Worm (Caenorhabditis elegans) whole organism, midembryonic: ENCODE data around the gene srw-53.
"Not testable (repeated sequence)": the region's sequence is repeated elsewhere in the genome, so short reads cannot be mapped to it uniquely, and the experiment has no call there.

Source experiments
- T22C8.4 ChIP-seq: fragments of 200-800 bp; sonication (Bioruptor generic); IDR thresholded peaks from 2 replicates; pipeline ENCODE4 v1.3.6; 2022; ENCODE audit warnings: missing genetic modification characterization, missing compliant biosample characterization
- cog-1 ChIP-seq: sonication (generic microtip); optimal IDR thresholded peaks from 2 replicates; lab custom pipeline; 2016; ENCODE audit warnings: missing genetic modification characterization, missing compliant biosample characterization
- flt-1 ChIP-seq: fragments of 200-800 bp; sonication (Bioruptor generic); IDR thresholded peaks from 2 replicates; pipeline ENCODE4 v1.3.6; 2022; ENCODE audit warnings: missing genetic modification characterization, missing compliant biosample characterization
- klf-2 ChIP-seq: fragments of 200-800 bp; sonication (Bioruptor generic); conservative IDR thresholded peaks from 2 replicates; pipeline ENCODE4 v1.3.6; 2022; ENCODE audit warnings: missing genetic modification reagents, missing genetic modification characterization, missing compliant biosample characterization
- med-1 ChIP-seq: sonication (generic microtip); optimal IDR thresholded peaks from 2 replicates; lab custom pipeline; 2017; ENCODE audit warnings: missing genetic modification characterization, mild to moderate bottlenecking, missing compliant biosample characterization, antibody characterized with exemption, missing genetic modification reagents; ENCODE audit not compliant: insufficient read depth
- ref-1 ChIP-seq: fragments of 200-800 bp; sonication (Bioruptor generic); conservative IDR thresholded peaks from 2 replicates; pipeline ENCODE4 v1.3.6; 2022; ENCODE audit warnings: missing genetic modification reagents, missing genetic modification characterization, missing compliant biosample characterization
- tab-1 ChIP-seq: fragments of 200-800 bp; sonication (Bioruptor generic); IDR thresholded peaks from 2 replicates; pipeline ENCODE4 v1.3.6; 2022; ENCODE audit warnings: missing genetic modification characterization, missing compliant biosample characterization
- ztf-23 ChIP-seq: fragments of 200-800 bp; sonication (Bioruptor generic); IDR thresholded peaks from 2 replicates; pipeline ENCODE4 v1.3.6; 2022; ENCODE audit warnings: missing genetic modification reagents, missing genetic modification characterization, missing compliant biosample characterization
- ztf-29 ChIP-seq: fragments of 200-800 bp; sonication (Bioruptor generic); IDR thresholded peaks from 2 replicates; pipeline ENCODE4 v1.3.6; 2022; ENCODE audit warnings: missing genetic modification reagents, missing genetic modification characterization, missing compliant biosample characterization

srw-53 gene

DNA sequence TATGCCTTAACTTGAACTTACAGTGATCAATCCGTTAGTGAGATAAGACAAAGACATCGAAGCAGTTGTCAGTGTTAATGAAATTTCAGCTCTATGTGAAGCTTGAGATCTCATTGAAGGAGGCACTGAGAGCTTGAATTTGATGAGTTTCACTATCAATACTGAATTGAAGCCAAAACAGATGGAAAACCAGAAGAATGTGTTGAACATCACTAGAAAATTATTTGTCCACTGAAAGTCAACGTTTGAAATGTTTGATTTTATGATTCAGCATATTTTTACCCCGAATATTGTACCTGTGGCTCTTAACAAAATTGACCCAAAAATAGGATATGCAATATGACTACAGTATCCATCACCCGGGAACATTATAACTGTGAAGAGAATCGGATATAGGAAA, 27.6 kb downstream of the srw-53 start:
- TF ChIP-seq ztf-29 (GFP tag; lab: Robert Waterston, UW) (no peak), ztf-23 (GFP tag; lab: Robert Waterston, UW) (no peak), cog-1 (tag; lab: Kevin White, UChicago) (no peak), ref-1 (no peak), T22C8.4 (GFP tag; lab: Robert Waterston, UW) (no peak), klf-2 (GFP tag; lab: Robert Waterston, UW) (no peak), med-1 (GFP tag; lab: Kevin White, UChicago) (no peak), tab-1 (GFP tag; lab: Robert Waterston, UW) (no peak), flt-1 (GFP tag; lab: Robert Waterston, UW) (no peak)

DNA sequence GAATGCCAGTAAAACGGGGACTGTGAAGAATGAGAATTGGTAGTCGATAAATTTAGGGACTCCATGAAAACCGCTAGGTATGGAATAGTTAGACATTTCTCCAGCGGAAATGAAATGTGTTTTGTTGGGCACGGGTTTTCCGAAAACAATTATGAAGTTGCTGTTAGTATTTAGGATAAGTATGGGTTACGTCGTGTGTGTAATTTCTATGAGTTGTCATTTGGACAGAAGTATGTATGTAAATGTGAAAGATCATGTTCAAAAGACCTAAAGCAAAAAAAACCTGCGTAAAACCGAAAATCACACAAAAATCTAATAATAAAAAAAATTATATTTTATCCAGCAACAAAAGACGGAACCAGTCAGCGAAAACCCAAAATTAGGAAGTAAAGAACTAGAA, 29.3 kb downstream of the srw-53 start, which contains the start of gene sru-23:
sru-23 (minus strand) TSS at position 101 of the 400 bp plus-strand sequence.
- TF ChIP-seq tab-1 (GFP tag; lab: Robert Waterston, UW) (no peak), med-1 (GFP tag; lab: Kevin White, UChicago) (no peak), ztf-29 (GFP tag; lab: Robert Waterston, UW) (no peak), ztf-23 (GFP tag; lab: Robert Waterston, UW) (no peak), ref-1 (no peak), flt-1 (GFP tag; lab: Robert Waterston, UW) (no peak), klf-2 (GFP tag; lab: Robert Waterston, UW) (no peak), T22C8.4 (GFP tag; lab: Robert Waterston, UW) (no peak), cog-1 (tag; lab: Kevin White, UChicago) (no peak)

DNA sequence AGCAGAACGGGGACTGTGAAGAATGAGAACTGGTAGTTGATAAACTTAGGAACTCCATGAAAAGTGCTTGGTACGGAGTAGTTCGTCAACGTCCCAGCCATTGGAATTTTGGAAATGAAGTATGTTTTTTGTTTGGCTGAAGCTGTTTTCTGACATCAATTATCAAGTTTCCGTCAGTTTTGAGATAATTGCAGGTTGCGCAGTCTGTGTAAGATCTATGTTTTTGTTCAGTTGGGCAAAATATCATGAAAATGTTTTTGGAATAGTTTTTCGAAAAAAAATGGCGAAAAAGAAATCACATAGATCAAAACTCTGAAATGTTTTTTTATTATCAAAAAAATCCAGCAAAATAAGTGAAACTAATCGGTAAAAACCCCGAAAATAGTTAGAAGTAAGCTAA, 31.6 kb downstream of the srw-53 start, which contains the start of gene sru-22:
sru-22 (minus strand) TSS at position 101 of the 400 bp plus-strand sequence.
- TF ChIP-seq klf-2 (GFP tag; lab: Robert Waterston, UW) (no peak), med-1 (GFP tag; lab: Kevin White, UChicago) (no peak), T22C8.4 (GFP tag; lab: Robert Waterston, UW) (no peak), ztf-29 (GFP tag; lab: Robert Waterston, UW) (no peak), ref-1 (no peak), flt-1 (GFP tag; lab: Robert Waterston, UW) (no peak), cog-1 (tag; lab: Kevin White, UChicago) (no peak), ztf-23 (GFP tag; lab: Robert Waterston, UW) (no peak)

DNA sequence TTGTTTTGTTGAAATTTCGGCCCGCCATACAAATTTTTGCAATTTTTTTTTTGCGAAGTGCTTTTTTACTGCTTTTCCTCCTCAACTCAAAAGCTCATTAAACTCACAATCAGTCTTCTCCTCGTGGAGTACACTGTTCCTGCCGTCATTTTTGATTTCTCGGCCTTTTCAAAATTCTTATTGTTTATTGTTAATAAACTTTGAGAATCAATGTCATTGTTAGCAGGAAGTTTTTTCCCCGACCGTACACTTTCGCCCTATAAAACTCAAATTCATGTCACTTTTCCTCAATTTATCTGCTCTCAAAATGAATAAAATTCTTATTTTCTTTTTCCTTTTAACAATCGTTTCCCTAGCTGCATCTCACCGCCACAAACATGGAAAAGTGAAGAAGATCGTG, 32.6 kb downstream of the srw-53 start, which contains the start of gene clec-232:
clec-232 (plus strand) TSS at position 301 of the 400 bp plus-strand sequence.
- TF ChIP-seq ztf-23 (GFP tag; lab: Robert Waterston, UW) (no peak), T22C8.4 (GFP tag; lab: Robert Waterston, UW) (no peak), klf-2 (GFP tag; lab: Robert Waterston, UW) (no peak), ztf-29 (GFP tag; lab: Robert Waterston, UW) (no peak), ref-1 (no peak), med-1 (GFP tag; lab: Kevin White, UChicago) (no peak), tab-1 (GFP tag; lab: Robert Waterston, UW) (no peak), cog-1 (tag; lab: Kevin White, UChicago) (no peak), flt-1 (GFP tag; lab: Robert Waterston, UW) (no peak)

DNA sequence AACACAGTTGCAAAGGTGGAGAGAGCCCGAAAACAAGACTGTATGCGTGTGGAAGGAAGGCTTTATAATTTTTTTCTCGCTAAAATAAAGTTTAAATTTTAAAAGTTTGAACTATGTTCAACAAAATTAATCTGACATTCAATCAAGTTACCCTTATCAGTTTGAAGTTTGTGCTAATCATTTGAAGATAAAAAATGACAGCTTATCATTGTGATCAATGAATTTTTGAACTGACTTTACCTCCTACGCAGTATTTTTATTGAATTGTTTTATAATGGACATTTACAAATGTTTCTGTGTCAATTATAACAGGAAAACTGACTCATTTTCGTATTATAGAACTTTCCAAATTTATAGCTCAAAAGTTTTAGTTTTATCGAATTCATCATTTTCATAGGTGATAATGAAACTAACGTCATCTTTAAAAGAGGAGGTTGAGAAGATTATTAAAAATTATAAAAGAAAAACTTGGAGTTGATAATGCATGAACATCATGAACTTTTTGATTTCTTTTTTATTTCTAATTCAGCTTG, 35.1 kb downstream of the srw-53 start, which contains the start of gene oac-20:
oac-20 (plus strand) TSS at position 483 of the 533 bp plus-strand sequence.
- no peak for TF ChIP-seq T22C8.4 (GFP tag; lab: Robert Waterston, UW)
- no peak for TF ChIP-seq med-1 (GFP tag; lab: Kevin White, UChicago)
- TF ChIP-seq flt-1 (GFP tag; lab: Robert Waterston, UW), result no peak
- no peak for TF ChIP-seq tab-1 (GFP tag; lab: Robert Waterston, UW)
- TF ChIP-seq cog-1 (tag; lab: Kevin White, UChicago), result no peak
- TF ChIP-seq klf-2 (GFP tag; lab: Robert Waterston, UW), result no peak
- TF ChIP-seq ref-1, result no peak
- no peak for TF ChIP-seq ztf-29 (GFP tag; lab: Robert Waterston, UW)
- no peak for TF ChIP-seq ztf-23 (GFP tag; lab: Robert Waterston, UW)

DNA sequence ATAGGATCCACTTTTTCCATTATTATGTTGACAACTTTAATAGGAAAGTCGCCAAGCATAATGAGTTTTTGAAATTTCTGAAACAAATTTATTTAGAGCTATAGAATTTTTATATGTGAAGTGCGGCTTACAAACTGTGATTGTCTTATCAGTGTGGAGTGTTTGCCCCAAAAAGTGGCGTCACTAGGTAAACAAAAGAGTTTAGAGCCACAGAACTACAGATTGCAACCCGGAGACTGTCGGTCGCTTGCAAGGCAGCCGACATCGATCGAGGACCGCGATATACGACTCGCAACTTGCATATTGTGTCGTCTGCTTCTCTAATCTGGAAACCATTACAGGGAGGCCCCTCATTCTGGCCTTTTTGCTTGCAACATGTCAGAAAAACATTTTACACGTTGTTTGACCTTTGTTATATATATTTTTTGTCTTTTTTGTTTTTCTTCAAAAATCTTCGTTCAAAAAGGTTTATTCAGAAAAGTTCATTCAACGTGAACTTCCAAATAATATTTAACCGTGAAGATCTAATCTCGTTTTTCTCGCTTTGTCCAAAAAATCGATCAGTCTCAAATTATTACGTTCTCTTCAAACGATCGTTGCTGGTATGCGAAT, 39.6 kb downstream of the srw-53 start, which contains the start of the genes fbxa-99 and F36G9.13:
fbxa-99 (minus strand) TSS at position 122 of the 612 bp plus-strand sequence.
F36G9.13 (plus strand) TSS at position 562 of the 612 bp plus-strand sequence.
- TF ChIP-seq T22C8.4 (GFP tag; lab: Robert Waterston, UW), result no peak
- TF ChIP-seq med-1 (GFP tag; lab: Kevin White, UChicago), result no peak
- no peak for TF ChIP-seq ztf-23 (GFP tag; lab: Robert Waterston, UW)
- no peak for TF ChIP-seq ref-1
- no peak for TF ChIP-seq ztf-29 (GFP tag; lab: Robert Waterston, UW)
- TF ChIP-seq flt-1 (GFP tag; lab: Robert Waterston, UW), result no peak
- TF ChIP-seq tab-1 (GFP tag; lab: Robert Waterston, UW), result no peak
- TF ChIP-seq klf-2 (GFP tag; lab: Robert Waterston, UW), result no peak
- TF ChIP-seq cog-1 (tag; lab: Kevin White, UChicago), result no peak

DNA sequence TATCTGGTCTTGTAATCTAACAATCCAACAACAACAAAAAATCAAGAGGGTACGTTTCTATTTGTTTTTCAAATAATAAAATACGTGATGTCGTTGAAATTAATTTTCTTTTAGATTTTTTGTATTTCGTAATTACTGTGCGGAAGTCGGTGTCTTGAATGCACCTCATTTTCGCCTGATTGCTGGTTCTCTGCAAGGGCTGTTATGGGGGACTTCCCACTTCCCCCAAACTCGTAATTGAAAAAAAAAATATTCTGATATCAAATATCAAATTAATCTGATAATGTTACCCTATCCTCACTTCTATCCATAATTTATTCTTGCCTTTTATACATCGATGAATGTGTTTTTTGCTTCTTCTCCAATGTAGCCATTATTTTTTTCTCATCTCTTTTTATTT, 44.8 kb downstream of the srw-53 start, which contains the start of gene F36G9.15:
F36G9.15 (minus strand) TSS at position 101 of the 400 bp plus-strand sequence.
- TF ChIP-seq med-1 (GFP tag; lab: Kevin White, UChicago) (no peak), flt-1 (GFP tag; lab: Robert Waterston, UW) (no peak), ztf-23 (GFP tag; lab: Robert Waterston, UW) (no peak), ztf-29 (GFP tag; lab: Robert Waterston, UW) (no peak), tab-1 (GFP tag; lab: Robert Waterston, UW) (no peak), cog-1 (tag; lab: Kevin White, UChicago) (no peak), T22C8.4 (GFP tag; lab: Robert Waterston, UW) (no peak), ref-1 (no peak), klf-2 (GFP tag; lab: Robert Waterston, UW) (no peak)

DNA sequence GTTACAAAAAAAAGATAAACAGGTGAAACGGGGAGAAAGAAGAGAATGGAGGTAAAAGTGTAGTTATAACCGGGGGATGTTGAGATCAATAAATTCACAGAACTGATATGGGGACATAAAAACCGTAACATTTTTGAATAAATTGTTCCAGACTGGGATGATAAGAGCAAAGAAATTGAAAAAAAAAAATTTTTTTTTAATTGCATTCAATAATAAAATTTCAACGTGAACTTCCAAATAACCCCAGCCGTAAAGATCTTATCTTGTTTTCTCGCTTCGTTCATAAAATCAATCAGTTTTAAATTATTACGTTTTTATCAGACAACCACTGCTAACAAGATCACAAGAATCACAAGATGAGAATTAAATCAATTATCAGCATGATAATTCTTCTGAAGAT, 48.6 kb downstream of the srw-53 start, which contains the start of gene C06C6.7:
C06C6.7 (plus strand) TSS at position 301 of the 400 bp plus-strand sequence.
- TF ChIP-seq ztf-23, tab-1, ztf-29 (GFP tag; lab: Robert Waterston, UW): not testable (repeated sequence)
